Worm (Caenorhabditis elegans) whole organism, L3 larva: ENCODE results near the gene cdh-4.
A peak's percentile ranks its signal among the peaks of the same experiment; 100 is the strongest.

Experiments
- R02D3.7 ChIP-seq: fragments of 150-350 bp; optimal IDR thresholded peaks from 2 replicates; lab custom pipeline; 2014; ENCODE audit warnings: missing biosample characterization, missing genetic modification characterization
- ZK546.5 ChIP-seq: sonication (generic microtip); optimal IDR thresholded peaks from 2 replicates; lab custom pipeline; 2017; ENCODE audit warnings: missing biosample characterization, missing genetic modification characterization
- aly-2 ChIP-seq: fragments of 150-350 bp; optimal IDR thresholded peaks from 2 replicates; lab custom pipeline; 2014; ENCODE audit warnings: missing biosample characterization, missing genetic modification characterization
- ama-1 ChIP-seq: fragments of 150-350 bp; optimal IDR thresholded peaks from 2 replicates; lab custom pipeline; 2018
- ceh-16 ChIP-seq: sonication (generic microtip); optimal IDR thresholded peaks from 2 replicates; lab custom pipeline; 2017; ENCODE audit warnings: missing biosample characterization, missing genetic modification characterization
- ceh-28 ChIP-seq: fragments of 150-350 bp; optimal IDR thresholded peaks from 2 replicates; lab custom pipeline; 2014; ENCODE audit warnings: missing biosample characterization, missing genetic modification reagents, missing genetic modification characterization
- ceh-82 ChIP-seq: fragments of 150-350 bp; optimal IDR thresholded peaks from 2 replicates; lab custom pipeline; 2014; ENCODE audit warnings: missing biosample characterization, missing genetic modification characterization
- ceh-9 ChIP-seq: sonication (generic microtip); optimal IDR thresholded peaks from 2 replicates; lab custom pipeline; 2018; ENCODE audit warnings: missing biosample characterization, missing genetic modification characterization
- daf-12 ChIP-seq: fragments of 150-350 bp; optimal IDR thresholded peaks from 2 replicates; lab custom pipeline; 2014; ENCODE audit warnings: missing biosample characterization, missing genetic modification reagents, missing genetic modification characterization
- egl-27 ChIP-seq: sonication (generic microtip); optimal IDR thresholded peaks from 4 replicates; lab custom pipeline; 2017; ENCODE audit warnings: missing biosample characterization, missing genetic modification reagents, missing genetic modification characterization
- egl-5 ChIP-seq: fragments of 150-350 bp; optimal IDR thresholded peaks from 2 replicates; lab custom pipeline; 2017; ENCODE audit warnings: missing biosample characterization, missing genetic modification reagents, missing genetic modification characterization, inconsistent platforms
- elt-1 ChIP-seq: fragments of 150-350 bp; optimal IDR thresholded peaks from 2 replicates; lab custom pipeline; 2014; ENCODE audit warnings: missing biosample characterization, missing genetic modification characterization
- elt-2 ChIP-seq: sonication (generic microtip); optimal IDR thresholded peaks from 2 replicates; lab custom pipeline; 2016; ENCODE audit warnings: missing genetic modification reagents, mild to moderate bottlenecking, missing genetic modification characterization, missing compliant biosample characterization
- elt-3 ChIP-seq, 3 experiments: fragments of 150-350 bp in 1 of 3; sonication (generic microtip) in 2 of 3; optimal IDR thresholded peaks; 2 replicates in 2 of 3; 4 replicates in 1 of 3; lab custom pipeline; 2014 to 2017; ENCODE audit warnings: missing biosample characterization in 3 of 3, missing genetic modification characterization in 3 of 3
- eor-1 ChIP-seq, 2 experiments: fragments of 150-350 bp; optimal IDR thresholded peaks; 2 replicates each; lab custom pipeline; 2014 to 2018; ENCODE audit warnings: missing biosample characterization in 2 of 2, missing genetic modification characterization in 2 of 2
- fkh-10 ChIP-seq: sonication (generic microtip); optimal IDR thresholded peaks from 2 replicates; lab custom pipeline; 2017; ENCODE audit warnings: missing biosample characterization, missing genetic modification reagents, missing genetic modification characterization
- fkh-2 ChIP-seq: fragments of 150-350 bp; optimal IDR thresholded peaks from 2 replicates; lab custom pipeline; 2014; ENCODE audit warnings: missing biosample characterization, missing genetic modification reagents, missing genetic modification characterization
- fos-1 ChIP-seq: fragments of 150-350 bp; optimal IDR thresholded peaks from 2 replicates; lab custom pipeline; 2014; ENCODE audit warnings: missing biosample characterization, missing genetic modification characterization
- hmg-11 ChIP-seq: sonication (generic microtip); optimal IDR thresholded peaks from 2 replicates; lab custom pipeline; 2016; ENCODE audit warnings: missing genetic modification characterization, missing compliant biosample characterization
- jun-1 ChIP-seq: fragments of 150-350 bp; optimal IDR thresholded peaks from 2 replicates; lab custom pipeline; 2014; ENCODE audit warnings: missing biosample characterization, missing genetic modification reagents, missing genetic modification characterization
- lin-15B ChIP-seq: fragments of 150-350 bp; optimal IDR thresholded peaks from 2 replicates; lab custom pipeline; 2014; ENCODE audit warnings: missing biosample characterization, missing genetic modification characterization
- lin-39 ChIP-seq: fragments of 150-350 bp; optimal IDR thresholded peaks from 2 replicates; lab custom pipeline; 2018; ENCODE audit warnings: missing biosample characterization, missing genetic modification reagents, missing genetic modification characterization
- lsy-12 ChIP-seq: sonication (generic microtip); optimal IDR thresholded peaks from 2 replicates; lab custom pipeline; 2016; ENCODE audit warnings: mild to moderate bottlenecking, missing genetic modification characterization, missing compliant biosample characterization
- mdl-1 ChIP-seq: fragments of 150-350 bp; optimal IDR thresholded peaks from 2 replicates; lab custom pipeline; 2014; ENCODE audit warnings: missing biosample characterization, missing genetic modification characterization
- mml-1 ChIP-seq: fragments of 150-350 bp; sonication (generic microtip); optimal IDR thresholded peaks from 3 replicates; lab custom pipeline; 2014; ENCODE audit warnings: missing biosample characterization, missing genetic modification characterization
- nfya-1 ChIP-seq: sonication (generic microtip); optimal IDR thresholded peaks from 2 replicates; lab custom pipeline; 2017; ENCODE audit warnings: missing genetic modification characterization, mild to moderate bottlenecking, missing compliant biosample characterization, antibody characterized with exemption, moderate library complexity; ENCODE audit not compliant: insufficient read depth
- nhr-11 ChIP-seq: fragments of 150-350 bp; optimal IDR thresholded peaks from 2 replicates; lab custom pipeline; 2014; ENCODE audit warnings: missing biosample characterization, missing genetic modification characterization
- nhr-12 ChIP-seq: fragments of 150-350 bp; optimal IDR thresholded peaks from 2 replicates; lab custom pipeline; 2014; ENCODE audit warnings: missing biosample characterization, missing genetic modification characterization
- nhr-23 ChIP-seq: fragments of 150-350 bp; optimal IDR thresholded peaks from 2 replicates; lab custom pipeline; 2014; ENCODE audit warnings: missing biosample characterization, missing genetic modification reagents, missing genetic modification characterization
- nhr-237 ChIP-seq: fragments of 150-350 bp; optimal IDR thresholded peaks from 2 replicates; lab custom pipeline; 2014; ENCODE audit warnings: missing biosample characterization, missing genetic modification characterization
- nhr-25 ChIP-seq: sonication (generic microtip); optimal IDR thresholded peaks from 2 replicates; lab custom pipeline; 2017; ENCODE audit warnings: missing biosample characterization, missing genetic modification characterization
- nhr-28 ChIP-seq: fragments of 150-350 bp; optimal IDR thresholded peaks from 2 replicates; lab custom pipeline; 2014; ENCODE audit warnings: missing biosample characterization, missing genetic modification characterization
- nhr-43 ChIP-seq: sonication (generic microtip); optimal IDR thresholded peaks from 2 replicates; lab custom pipeline; 2016; ENCODE audit warnings: mild to moderate bottlenecking, missing genetic modification characterization, missing compliant biosample characterization; ENCODE audit not compliant: poor library complexity, severe bottlenecking
- nhr-67 ChIP-seq: fragments of 150-350 bp; optimal IDR thresholded peaks from 2 replicates; lab custom pipeline; 2014; ENCODE audit warnings: missing biosample characterization, missing genetic modification characterization
- nhr-76 ChIP-seq: fragments of 150-350 bp; sonication (generic microtip); optimal IDR thresholded peaks from 5 replicates; lab custom pipeline; 2014; ENCODE audit warnings: missing biosample characterization, missing genetic modification characterization
- nhr-77 ChIP-seq: fragments of 150-350 bp; optimal IDR thresholded peaks from 2 replicates; lab custom pipeline; 2014; ENCODE audit warnings: missing biosample characterization, missing genetic modification characterization
- pha-4 ChIP-seq: fragments of 150-350 bp; optimal IDR thresholded peaks from 2 replicates; lab custom pipeline; 2014; ENCODE audit warnings: missing biosample characterization, missing genetic modification reagents, missing genetic modification characterization
- pqm-1 ChIP-seq: fragments of 150-350 bp; optimal IDR thresholded peaks from 2 replicates; lab custom pipeline; 2017; ENCODE audit warnings: missing biosample characterization, missing genetic modification characterization, inconsistent platforms
- sea-2 ChIP-seq: fragments of 150-350 bp; sonication (generic microtip); optimal IDR thresholded peaks from 4 replicates; lab custom pipeline; 2014; ENCODE audit warnings: missing biosample characterization, missing genetic modification reagents, missing genetic modification characterization
- skn-1 ChIP-seq: fragments of 150-350 bp; optimal IDR thresholded peaks from 2 replicates; lab custom pipeline; 2014; ENCODE audit warnings: missing biosample characterization, missing genetic modification characterization
- snpc-4 ChIP-seq: fragments of 150-350 bp; optimal IDR thresholded peaks from 2 replicates; lab custom pipeline; 2014; ENCODE audit warnings: missing biosample characterization, missing genetic modification characterization
- tbx-2 ChIP-seq: sonication (generic microtip); optimal IDR thresholded peaks from 2 replicates; lab custom pipeline; 2016; ENCODE audit warnings: mild to moderate bottlenecking, missing genetic modification characterization, missing compliant biosample characterization
- unc-39 ChIP-seq: sonication (generic microtip); optimal IDR thresholded peaks from 4 replicates; lab custom pipeline; 2017; ENCODE audit warnings: missing biosample characterization, missing genetic modification characterization
- unc-62 ChIP-seq: fragments of 150-350 bp; sonication (generic microtip); optimal IDR thresholded peaks from 4 replicates; lab custom pipeline; 2014; ENCODE audit warnings: missing biosample characterization, missing genetic modification reagents, missing genetic modification characterization
- zag-1 ChIP-seq: fragments of 150-350 bp; optimal IDR thresholded peaks from 2 replicates; lab custom pipeline; 2014; ENCODE audit warnings: missing biosample characterization, missing genetic modification characterization
- ztf-11 ChIP-seq: fragments of 150-350 bp; optimal IDR thresholded peaks from 2 replicates; lab custom pipeline; 2014; ENCODE audit warnings: missing biosample characterization, missing genetic modification characterization
- ztf-4 ChIP-seq: fragments of 150-350 bp; optimal IDR thresholded peaks from 2 replicates; lab custom pipeline; 2014; ENCODE audit warnings: missing biosample characterization, missing genetic modification characterization

Gene cdh-4

ce11 chrIII:4487271-4487670 is 32.9 kb upstream of the cdh-4 start:
- TF ChIP-seq nhr-11 (tag; lab: Kevin White, UChicago), result peak; percentile 96
- TF ChIP-seq aly-2 (tag; lab: Kevin White, UChicago), result no peak

ce11 chrIII:4488892-4489409 is 31.2 kb upstream of the cdh-4 start, which contains the start of gene cpg-1:
cpg-1 (plus strand) TSS chrIII:4489359.
- TF ChIP-seq ceh-16 (tag; lab: Kevin White, UChicago), result no peak
- no peak for TF ChIP-seq nhr-11 (tag; lab: Kevin White, UChicago)
- no peak for TF ChIP-seq jun-1
- no peak for TF ChIP-seq pha-4 (tag; lab: Kevin White, UChicago)
- TF ChIP-seq, all 47 proteins: peak for 0

- TF ChIP-seq lin-39 (tag; lab: Kevin White, UChicago) (no peak), unc-39 (tag; lab: Kevin White, UChicago) (no peak), nhr-77 (no peak), elt-3 (tag; optimal IDR thresholded peaks at IDR 0.05; lab: Kevin White, UChicago) (no peak), snpc-4 (tag; lab: Kevin White, UChicago) (no peak), ZK546.5 (tag; lab: Kevin White, UChicago) (no peak), daf-12 (no peak), nfya-1 (tag; lab: Kevin White, UChicago) (peak; percentile 19), nhr-25 (tag; lab: Kevin White, UChicago) (peak; percentile 5), ztf-4 (tag; lab: Kevin White, UChicago) (peak; percentile 64), pqm-1 (no peak), unc-62 (no peak), aly-2 (tag; lab: Kevin White, UChicago) (peak; percentile 19), hmg-11 (tag; lab: Kevin White, UChicago) (no peak), tbx-2 (tag; lab: Kevin White, UChicago) (no peak), mdl-1 (tag; lab: Kevin White, UChicago) (no peak), ztf-11 (no peak), ceh-28 (peak; percentile 11), nhr-28 (tag; lab: Kevin White, UChicago) (no peak), pha-4 (tag; lab: Kevin White, UChicago) (no peak), elt-1 (tag; lab: Kevin White, UChicago) (no peak), ceh-82 (tag; lab: Kevin White, UChicago) (no peak), nhr-12 (tag; lab: Kevin White, UChicago) (no peak), elt-2 (tag; lab: Kevin White, UChicago) (peak; percentile 18), ceh-9 (tag; lab: Kevin White, UChicago) (no peak), ceh-16 (tag; lab: Kevin White, UChicago) (no peak), jun-1 (peak; percentile 53), R02D3.7 (tag; lab: Kevin White, UChicago) (no peak), fos-1 (no peak), nhr-23 (tag; lab: Kevin White, UChicago) (peak; percentile 14), nhr-11 (tag; lab: Kevin White, UChicago) (no peak), nhr-67 (tag; lab: Kevin White, UChicago) (no peak), egl-27 (tag; lab: Kevin White, UChicago) (no peak), sea-2 (GFP tag; lab: Kevin White, UChicago) (no peak), nhr-43 (tag; lab: Kevin White, UChicago) (peak; percentile 62), fkh-10 (GFP tag; lab: Kevin White, UChicago) (no peak), egl-5 (tag; lab: Kevin White, UChicago) (no peak), nhr-76 (tag; lab: Kevin White, UChicago) (no peak), mml-1 (tag; lab: Kevin White, UChicago) (no peak), ama-1 (lab: Kevin White, UChicago) (peak; percentile 37), fkh-2 (tag; lab: Kevin White, UChicago) (no peak), lsy-12 (peak; percentile 39), zag-1 (no peak), nhr-237 (tag; lab: Kevin White, UChicago) (no peak), skn-1 (tag; lab: Kevin White, UChicago) (no peak), eor-1 (tag; optimal IDR thresholded peaks at IDR 0.05; lab: Kevin White, UChicago) (no peak), lin-15B (tag; lab: Kevin White, UChicago) (no peak)
- TF ChIP-seq, all 47 proteins: peak for 11
Observed at ce11 chrIII:4491164-4492144, 28.7 kb upstream of the cdh-4 start.
